Worm (Caenorhabditis elegans): ENCODE results near the gene acp-5.

DNA sequence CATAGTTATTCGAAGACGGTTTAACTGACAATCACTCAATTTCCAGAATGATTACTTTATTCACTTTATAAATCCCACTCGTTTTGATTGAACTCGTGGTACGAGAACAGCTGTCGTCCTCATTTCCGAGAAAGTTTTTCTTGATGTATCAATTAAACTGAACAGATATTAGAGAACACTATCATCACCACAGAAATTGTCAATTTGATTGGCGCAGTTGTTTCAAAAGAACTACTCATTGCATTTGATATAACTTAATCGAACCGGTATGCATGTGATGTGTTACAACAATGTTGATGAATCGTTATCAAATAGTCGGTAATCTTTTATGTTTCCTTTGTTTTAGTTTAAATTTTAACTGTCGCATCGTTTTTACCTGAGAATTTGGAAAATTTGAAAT lies 7.8 kb downstream of the acp-5 start:
- TF ChIP-seq pes-1 (GFP tag; IDR thresholded peaks at IDR 0.05), result no peak
- TF ChIP-seq F13C5.2 (tag; optimal IDR thresholded peaks at IDR 0.05), result no peak
- TF ChIP-seq ama-1 (optimal IDR thresholded peaks at IDR 0.05), result no peak

Data from whole organism, early embryonic.